Fruit fly (Drosophila melanogaster) whole organism, adult: ENCODE data around the gene CG13676.

Source experiments
- CG11617 ChIP-seq: fragments of 200-800 bp; sonication (Bioruptor generic); optimal IDR thresholded peaks from 2 replicates; lab custom pipeline; 2017; ENCODE audit warnings: mild to moderate bottlenecking, missing biosample characterization, missing genetic modification reagents, missing genetic modification characterization
- CG12768 ChIP-seq: fragments of 200-800 bp; sonication (Bioruptor generic); optimal IDR thresholded peaks from 2 replicates; lab custom pipeline; 2017; ENCODE audit warnings: missing biosample characterization, missing genetic modification characterization, mild to moderate bottlenecking, moderate library complexity, missing genetic modification reagents
- CG14711 ChIP-seq: fragments of 200-800 bp; sonication (Bioruptor generic); optimal IDR thresholded peaks from 2 replicates; lab custom pipeline; 2018; ENCODE audit warnings: missing biosample characterization, mild to moderate bottlenecking, missing genetic modification characterization, moderate library complexity
- CG1620 ChIP-seq: fragments of 200-800 bp; sonication (Bioruptor generic); optimal IDR thresholded peaks from 2 replicates; lab custom pipeline; 2016; ENCODE audit warnings: missing biosample characterization, missing genetic modification characterization
- CG33017 ChIP-seq: fragments of 200-800 bp; sonication (Bioruptor generic); optimal IDR thresholded peaks from 2 replicates; lab custom pipeline; 2018; ENCODE audit warnings: missing biosample characterization, mild to moderate bottlenecking, missing genetic modification characterization, moderate library complexity
- CG5204 ChIP-seq: fragments of 200-800 bp; sonication (Bioruptor generic); optimal IDR thresholded peaks from 2 replicates; lab custom pipeline; 2016; ENCODE audit warnings: missing biosample characterization, missing genetic modification characterization
- CG7045 ChIP-seq: fragments of 200-800 bp; sonication (Bioruptor generic); optimal IDR thresholded peaks from 2 replicates; lab custom pipeline; 2017; ENCODE audit warnings: missing biosample characterization, mild to moderate bottlenecking, missing genetic modification characterization
- CG7101 ChIP-seq: fragments of 200-800 bp; sonication (Bioruptor generic); optimal IDR thresholded peaks from 2 replicates; lab custom pipeline; 2018; ENCODE audit warnings: missing biosample characterization, mild to moderate bottlenecking, missing genetic modification characterization, moderate library complexity
- Clk ChIP-seq: fragments of 200-800 bp; sonication (Bioruptor generic); optimal IDR thresholded peaks from 2 replicates; lab custom pipeline; 2017; ENCODE audit warnings: missing biosample characterization, missing genetic modification characterization
- Crg-1 ChIP-seq: fragments of 200-800 bp; sonication (Bioruptor generic); optimal IDR thresholded peaks from 2 replicates; lab custom pipeline; 2016; ENCODE audit warnings: missing biosample characterization, missing genetic modification characterization
- Hr96 ChIP-seq: fragments of 200-800 bp; sonication (Bioruptor generic); optimal IDR thresholded peaks from 2 replicates; lab custom pipeline; 2016; ENCODE audit warnings: missing biosample characterization, missing genetic modification characterization
- Mnt ChIP-seq: fragments of 200-800 bp; sonication (Bioruptor generic); optimal IDR thresholded peaks from 2 replicates; lab custom pipeline; 2016; ENCODE audit warnings: missing biosample characterization, mild to moderate bottlenecking, missing genetic modification characterization
- bab1 ChIP-seq: fragments of 200-800 bp; sonication (Bioruptor generic); optimal IDR thresholded peaks from 3 replicates; lab custom pipeline; 2019; ENCODE audit warnings: missing biosample characterization, mild to moderate bottlenecking, missing genetic modification characterization, moderate library complexity
- cic ChIP-seq: fragments of 200-800 bp; sonication (Bioruptor generic); optimal IDR thresholded peaks from 2 replicates; lab custom pipeline; 2017; ENCODE audit warnings: missing biosample characterization, mild to moderate bottlenecking, missing genetic modification characterization, moderate library complexity
- cnc ChIP-seq, 2 experiments: fragments of >200 bp; optimal IDR thresholded peaks; 2 replicates each; lab custom pipeline; 2017
- kay ChIP-seq: fragments of 200-800 bp; sonication (Bioruptor generic); peaks from one replicate; lab custom pipeline; 2016; ENCODE audit warnings: missing biosample characterization, missing genetic modification characterization, borderline replicate concordance
- ovo ChIP-seq: fragments of 200-800 bp; sonication (Bioruptor generic); optimal IDR thresholded peaks from 2 replicates; lab custom pipeline; 2016; ENCODE audit warnings: missing biosample characterization, missing genetic modification characterization
- pad ChIP-seq: fragments of 200-800 bp; sonication (Bioruptor generic); optimal IDR thresholded peaks from 3 replicates; lab custom pipeline; 2017; ENCODE audit warnings: missing biosample characterization, missing genetic modification characterization, mild to moderate bottlenecking, moderate library complexity, missing genetic modification reagents
- tj ChIP-seq: fragments of 200-800 bp; sonication (Bioruptor generic); optimal IDR thresholded peaks from 3 replicates; lab custom pipeline; 2017; ENCODE audit warnings: missing biosample characterization, mild to moderate bottlenecking, missing genetic modification characterization, moderate library complexity
- toe ChIP-seq: fragments of 200-800 bp; sonication (Bioruptor generic); optimal IDR thresholded peaks from 2 replicates; lab custom pipeline; 2016; ENCODE audit warnings: missing biosample characterization, missing genetic modification characterization

Gene CG13676

DNA sequence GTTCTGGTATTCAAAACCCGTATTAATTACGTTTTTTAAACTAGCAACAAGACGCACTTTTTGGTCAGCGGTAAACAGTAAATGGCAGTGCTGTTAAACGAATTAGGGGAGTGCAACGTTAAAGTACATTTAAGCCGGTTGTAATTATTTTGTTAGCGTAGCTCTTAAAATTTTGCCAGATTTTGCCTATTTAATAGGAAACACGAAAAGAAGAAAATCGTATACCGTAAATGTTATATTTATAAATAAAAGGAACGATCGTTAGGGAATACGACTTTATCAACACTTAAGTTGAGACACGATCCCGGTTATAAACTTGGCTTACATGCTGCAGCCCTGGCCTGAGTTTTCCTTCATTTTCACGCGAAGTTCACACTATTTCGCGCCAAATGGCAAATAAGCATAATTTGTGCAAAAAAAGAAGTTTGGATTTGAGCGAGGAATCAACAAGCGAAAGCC lies 14.1 kb downstream of the CG13676 start, which contains the start of the genes Setx and mus301:
Gene Setx, minus strand, starts transcription at position 51 of the 459 bp plus-strand sequence.
Gene mus301, plus strand, starts transcription at position 361 of the 459 bp plus-strand sequence.
- TF ChIP-seq CG11617, result peak; percentile 83
- TF ChIP-seq cic (GFP tag; lab: Kevin White, UChicago), result peak; percentile 34
- no peak for TF ChIP-seq kay (GFP tag; lab: Kevin White, UChicago)
- no peak for TF ChIP-seq cnc (optimal IDR thresholded peaks at IDR 0.05; lab: Kevin White, UChicago)
- TF ChIP-seq toe (GFP tag; lab: Kevin White, UChicago), result peak; percentile 89
- TF ChIP-seq bab1 (GFP tag; lab: Kevin White, UChicago), result peak; percentile 82
- TF ChIP-seq CG7045 (GFP tag; lab: Kevin White, UChicago), result peak; percentile 81
- peak; percentile 90 for TF ChIP-seq CG1620 (GFP tag; lab: Kevin White, UChicago)
- TF ChIP-seq tj, result peak; percentile 72
- TF ChIP-seq CG5204 (GFP tag; lab: Kevin White, UChicago), result peak; percentile 89
- peak; percentile 76 for TF ChIP-seq Mnt
- TF ChIP-seq Crg-1 (GFP tag; lab: Kevin White, UChicago), result peak; percentile 91
- TF ChIP-seq CG33017 (tag; lab: Kevin White, UChicago), result peak; percentile 58
- TF ChIP-seq CG7101 (tag; lab: Kevin White, UChicago), result peak; percentile 84
- TF ChIP-seq Hr96 (GFP tag; lab: Kevin White, UChicago), result peak; percentile 80
- peak; percentile 74 for TF ChIP-seq CG14711 (tag; lab: Kevin White, UChicago)
- peak; percentile 90 for TF ChIP-seq ovo
- peak; percentile 68 for TF ChIP-seq Clk
- TF ChIP-seq CG12768 (GFP tag; lab: Kevin White, UChicago), result peak; percentile 88
- peak; percentile 82 for TF ChIP-seq pad (GFP tag; lab: Kevin White, UChicago)

- peak; percentile 27 for TF ChIP-seq CG14711 (tag; lab: Kevin White, UChicago)
- TF ChIP-seq CG7101 (tag; lab: Kevin White, UChicago), result no peak
- no peak for TF ChIP-seq CG1620 (GFP tag; lab: Kevin White, UChicago)
- TF ChIP-seq ovo, result no peak
- TF ChIP-seq CG12768 (GFP tag; lab: Kevin White, UChicago), result peak; percentile 72
- no peak for TF ChIP-seq kay (GFP tag; lab: Kevin White, UChicago)
- TF ChIP-seq CG11617, result no peak
- no peak for TF ChIP-seq CG33017 (tag; lab: Kevin White, UChicago)
- TF ChIP-seq bab1 (GFP tag; lab: Kevin White, UChicago), result no peak
- peak; percentile 6 for TF ChIP-seq cic (GFP tag; lab: Kevin White, UChicago)
- peak; percentile 38 for TF ChIP-seq CG7045 (GFP tag; lab: Kevin White, UChicago)
- TF ChIP-seq Clk, result no peak
- peak; percentile 42 for TF ChIP-seq CG5204 (GFP tag; lab: Kevin White, UChicago)
- peak; percentile 54 for TF ChIP-seq pad (GFP tag; lab: Kevin White, UChicago)
- TF ChIP-seq Hr96 (GFP tag; lab: Kevin White, UChicago), result no peak
- TF ChIP-seq Crg-1 (GFP tag; lab: Kevin White, UChicago), result no peak
- no peak for TF ChIP-seq tj
- TF ChIP-seq cnc (optimal IDR thresholded peaks at IDR 0.05; lab: Kevin White, UChicago), result no peak
- TF ChIP-seq toe (GFP tag; lab: Kevin White, UChicago), result peak; percentile 34
- TF ChIP-seq Mnt, result peak; percentile 60
Observed at dm6 chr3L:8128396-8129050, 23.1 kb downstream of the CG13676 start.

DNA sequence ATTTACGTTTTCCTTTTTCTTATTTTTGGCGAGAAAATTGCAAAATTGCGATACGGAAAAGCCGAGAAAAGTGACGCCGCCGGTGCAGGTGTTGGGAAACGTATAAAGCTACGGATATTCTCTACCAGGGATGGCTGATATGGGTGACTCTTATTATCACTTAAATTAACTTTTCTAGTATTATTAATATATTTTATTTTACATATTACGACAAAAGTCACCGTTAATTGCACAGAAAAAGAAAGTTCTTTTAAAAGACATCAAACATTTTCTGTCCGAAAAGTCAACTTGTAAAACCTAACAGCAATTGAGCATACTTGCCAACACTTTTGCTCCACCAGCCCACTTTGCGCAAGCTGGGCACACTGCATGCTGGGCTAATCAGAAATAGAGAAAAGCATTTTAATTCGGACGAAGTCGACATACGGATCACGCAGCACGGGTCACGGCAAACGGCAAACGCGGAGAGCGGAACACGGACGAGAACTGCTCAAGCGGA lies 23.9 kb downstream of the CG13676 start, which contains the start of the genes Cds and Uba2:
Gene Cds, plus strand, starts transcription at position 51 of the 499 bp plus-strand sequence.
Gene Uba2, minus strand, starts transcription at position 107 of the 499 bp plus-strand sequence.
- TF ChIP-seq Crg-1 (GFP tag; lab: Kevin White, UChicago) (peak; percentile 96), CG11617 (peak; percentile 97), CG7101 (tag; lab: Kevin White, UChicago) (peak; percentile 98), CG5204 (GFP tag; lab: Kevin White, UChicago) (peak; percentile 90), cnc (optimal IDR thresholded peaks at IDR 0.05; lab: Kevin White, UChicago) (no peak), tj (peak; percentile 93), CG7045 (GFP tag; lab: Kevin White, UChicago) (peak; percentile 96), CG14711 (tag; lab: Kevin White, UChicago) (peak; percentile 97), Clk (peak; percentile 92), CG1620 (GFP tag; lab: Kevin White, UChicago) (peak; percentile 90), Hr96 (GFP tag; lab: Kevin White, UChicago) (no peak), kay (GFP tag; lab: Kevin White, UChicago) (no peak), bab1 (GFP tag; lab: Kevin White, UChicago) (peak; percentile 97), Mnt (peak; percentile 89), pad (GFP tag; lab: Kevin White, UChicago) (peak; percentile 88), cic (GFP tag; lab: Kevin White, UChicago) (peak; percentile 87), ovo (peak; percentile 97), toe (GFP tag; lab: Kevin White, UChicago) (peak; percentile 96), CG12768 (GFP tag; lab: Kevin White, UChicago) (peak; percentile 95), CG33017 (tag; lab: Kevin White, UChicago) (peak; percentile 95)

DNA sequence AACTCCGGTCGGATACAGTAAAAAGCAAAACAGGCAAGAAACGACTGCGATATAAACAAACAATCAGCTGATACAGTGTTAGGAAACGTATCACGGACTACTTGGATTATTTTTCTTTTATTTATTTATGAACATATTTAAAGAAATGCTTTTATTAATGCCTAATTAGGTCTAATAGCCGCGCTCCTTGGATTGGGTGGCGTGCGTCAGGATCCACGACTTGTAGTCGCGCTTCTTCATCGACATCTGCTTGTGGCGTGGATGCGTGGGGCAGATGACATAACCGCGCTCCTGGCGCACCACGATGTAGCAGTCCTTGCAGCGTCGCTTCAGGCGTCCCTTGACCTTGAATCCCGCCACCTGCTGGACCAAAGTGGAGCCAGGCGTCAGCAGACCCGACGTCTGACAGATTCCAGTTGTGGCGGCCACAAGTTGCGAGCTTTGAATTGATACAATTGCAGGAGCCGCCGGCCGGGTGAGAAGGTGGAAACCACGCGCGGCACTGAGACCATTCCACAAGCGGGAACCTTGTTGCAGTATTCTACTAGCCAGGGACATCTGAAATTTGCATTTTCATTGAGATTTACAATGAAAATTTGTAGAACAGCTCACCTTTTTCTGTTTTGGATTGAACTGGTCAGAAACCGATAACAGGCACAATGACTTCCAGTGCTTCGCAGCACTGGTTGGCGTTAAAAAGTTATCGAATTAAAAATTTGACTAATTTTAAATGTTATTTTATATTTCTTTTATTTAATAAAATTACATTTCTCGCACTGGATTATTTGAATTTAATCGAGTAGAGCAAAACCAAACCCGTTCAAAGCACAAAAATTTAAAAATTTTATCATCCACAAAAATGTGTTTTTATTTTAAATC lies 26.9 kb downstream of the CG13676 start, which contains the start of the genes CG7550 and mRpL36:
Gene CG7550, minus strand, starts transcription at position 51 of the 879 bp plus-strand sequence.
Gene mRpL36, minus strand, starts transcription at position 652 of the 879 bp plus-strand sequence.
- no peak for TF ChIP-seq Mnt
- TF ChIP-seq toe (GFP tag; lab: Kevin White, UChicago), result no peak
- no peak for TF ChIP-seq ovo
- peak; percentile 3 for TF ChIP-seq CG11617
- TF ChIP-seq tj, result no peak
- TF ChIP-seq CG7101 (tag; lab: Kevin White, UChicago), result no peak
- TF ChIP-seq Crg-1 (GFP tag; lab: Kevin White, UChicago), result no peak
- no peak for TF ChIP-seq CG14711 (tag; lab: Kevin White, UChicago)
- TF ChIP-seq CG12768 (GFP tag; lab: Kevin White, UChicago), result no peak
